Fruit fly (Drosophila melanogaster): ENCODE results near the gene Ptip.

Gene Ptip

dm6 chr3L:14049620-14050253, 20.8 kb upstream of the Ptip start, which contains the start of gene Neurl4 (continued):
- TF ChIP-seq en (GFP tag; optimal IDR thresholded peaks at IDR 0.05) (peak; percentile 2), Dbx (GFP tag; IDR thresholded peaks at IDR 0.05) (peak; percentile 68; the same call in 2 of the 3 replicates), CG14860 (GFP tag; IDR thresholded peaks at IDR 0.05; ENCODE audit: partially characterized antibody) (no peak), Dad (GFP tag; optimal IDR thresholded peaks at IDR 0.05) (peak; percentile 27), CG11398 (GFP tag; optimal IDR thresholded peaks at IDR 0.05) (peak; percentile 61), CG6654 (GFP tag; optimal IDR thresholded peaks at IDR 0.05) (no peak), zen (tag; optimal IDR thresholded peaks at IDR 0.05) (peak; percentile 69), CG30020 (tag; optimal IDR thresholded peaks at IDR 0.05) (peak; percentile 29), dan (GFP tag; IDR thresholded peaks at IDR 0.05) (no peak), ham (GFP tag; IDR thresholded peaks at IDR 0.05) (no peak), CG10565 (GFP tag; optimal IDR thresholded peaks at IDR 0.05) (no peak), corto (GFP tag; optimal IDR thresholded peaks at IDR 0.05) (no peak), bcd (GFP tag; optimal IDR thresholded peaks at IDR 0.05) (no peak), CG9609 (GFP tag; optimal IDR thresholded peaks at IDR 0.05) (peak; percentile 67), Mad (GFP tag; optimal IDR thresholded peaks at IDR 0.05) (peak; percentile 22), CG7745 (tag; optimal IDR thresholded peaks at IDR 0.05) (no peak), Stat92E (GFP tag; optimal IDR thresholded peaks at IDR 0.05) (no peak), ttk (GFP tag; IDR thresholded peaks at IDR 0.05) (peak; percentile 68), Mrtf (GFP tag; IDR thresholded peaks at IDR 0.05) (peak; percentile 37; the same call in 1 of the 3 replicates), CG4328 (GFP tag; optimal IDR thresholded peaks at IDR 0.05) (no peak), da (GFP tag; optimal IDR thresholded peaks at IDR 0.05) (peak; percentile 28), ewg (GFP tag; optimal IDR thresholded peaks at IDR 0.05) (peak; percentile 55), CG17385 (GFP tag; optimal IDR thresholded peaks at IDR 0.05) (no peak), CG6765 (GFP tag; optimal IDR thresholded peaks at IDR 0.05) (peak; percentile 67), CG17186 (GFP tag; optimal IDR thresholded peaks at IDR 0.05) (no peak), CG9727 (GFP tag; optimal IDR thresholded peaks at IDR 0.05) (peak; percentile 68), Ets97D (GFP tag; optimal IDR thresholded peaks at IDR 0.05) (peak; percentile 8), CG2712 (tag; optimal IDR thresholded peaks at IDR 0.05) (peak; percentile 75), CG33557 (GFP tag; optimal IDR thresholded peaks at IDR 0.05) (peak; percentile 75), Kr (GFP tag; optimal IDR thresholded peaks at IDR 0.05) (no peak), kay (GFP tag; optimal IDR thresholded peaks at IDR 0.05) (peak; percentile 2), CG9797 (GFP tag; optimal IDR thresholded peaks at IDR 0.05) (peak; percentile 19), klu (GFP tag; IDR thresholded peaks at IDR 0.05) (no peak), CG10979 (tag; optimal IDR thresholded peaks at IDR 0.05) (peak; percentile 81), Antp (GFP tag; optimal IDR thresholded peaks at IDR 0.05) (peak; percentile 51), CG15479 (GFP tag; optimal IDR thresholded peaks at IDR 0.05) (no peak), Hmx (GFP tag; optimal IDR thresholded peaks at IDR 0.05) (peak; percentile 14), Dip2 (GFP tag; IDR thresholded peaks at IDR 0.05) (no peak), sqz (GFP tag; optimal IDR thresholded peaks at IDR 0.05) (no peak), fru (optimal IDR thresholded peaks at IDR 0.05) (no peak), fd102C (GFP tag; optimal IDR thresholded peaks at IDR 0.05) (no peak), disco-r (GFP tag; optimal IDR thresholded peaks at IDR 0.05) (no peak), CG3065 (GFP tag; optimal IDR thresholded peaks at IDR 0.05) (peak; percentile 31), tna (GFP tag; IDR thresholded peaks at IDR 0.05; ENCODE audit: partially characterized antibody) (no peak), CG9932 (GFP tag; IDR thresholded peaks at IDR 0.05) (peak; percentile 66), CG13296 (GFP tag; optimal IDR thresholded peaks at IDR 0.05) (no peak), org-1 (GFP tag; optimal IDR thresholded peaks at IDR 0.05) (no peak), hbn (GFP tag; IDR thresholded peaks at IDR 0.05; ENCODE audit: partially characterized antibody) (no peak), tup (GFP tag; optimal IDR thresholded peaks at IDR 0.05) (no peak), Blimp-1 (GFP tag; optimal IDR thresholded peaks at IDR 0.05) (no peak)
